Worm (Caenorhabditis elegans) whole organism, late embryonic: ENCODE results near the gene ceh-43.

Experiments
- C08G9.2 ChIP-seq: sonication (generic microtip); optimal IDR thresholded peaks from 2 replicates; lab custom pipeline; 2016; ENCODE audit warnings: mild to moderate bottlenecking, missing genetic modification characterization, moderate library complexity, missing compliant biosample characterization
- C38D4.7 ChIP-seq: fragments of 200-800 bp; sonication (Bioruptor generic); optimal IDR thresholded peaks from 2 replicates; lab custom pipeline; 2018; ENCODE audit warnings: mild to moderate bottlenecking, missing genetic modification characterization, moderate library complexity, missing compliant biosample characterization
- F13H6.1 ChIP-seq: sonication (generic microtip); optimal IDR thresholded peaks from 2 replicates; lab custom pipeline; 2016; ENCODE audit warnings: missing genetic modification characterization, missing compliant biosample characterization
- K02D7.2 ChIP-seq: sonication (generic microtip); optimal IDR thresholded peaks from 2 replicates; lab custom pipeline; 2017; ENCODE audit warnings: mild to moderate bottlenecking, missing genetic modification characterization, missing compliant biosample characterization
- K09A11.1 ChIP-seq: sonication (generic microtip); optimal IDR thresholded peaks from 2 replicates; lab custom pipeline; 2017; ENCODE audit warnings: antibody characterized with exemption, mild to moderate bottlenecking, missing genetic modification characterization, missing compliant biosample characterization; ENCODE audit not compliant: insufficient read depth
- T23F11.4 ChIP-seq: fragments of 200-800 bp; sonication (Bioruptor generic); optimal IDR thresholded peaks from 2 replicates; lab custom pipeline; 2018; ENCODE audit warnings: mild to moderate bottlenecking, missing genetic modification characterization, missing compliant biosample characterization
- Y22D7AL.16 ChIP-seq: sonication (generic microtip); optimal IDR thresholded peaks from 2 replicates; lab custom pipeline; 2016; ENCODE audit warnings: missing genetic modification characterization, missing compliant biosample characterization
- ahr-1 ChIP-seq: sonication (generic microtip); optimal IDR thresholded peaks from 2 replicates; lab custom pipeline; 2016; ENCODE audit warnings: missing genetic modification characterization, missing compliant biosample characterization
- ama-1 ChIP-seq: fragments of 150-350 bp; optimal IDR thresholded peaks from 2 replicates; lab custom pipeline; 2014
- ceh-14 ChIP-seq: sonication (generic microtip); optimal IDR thresholded peaks from 2 replicates; lab custom pipeline; 2016; ENCODE audit warnings: missing genotype, missing genetic modification characterization, missing compliant biosample characterization
- ceh-19 ChIP-seq: fragments of 200-800 bp; sonication (Bioruptor generic); optimal IDR thresholded peaks from 2 replicates; lab custom pipeline; 2018; ENCODE audit warnings: mild to moderate bottlenecking, missing genetic modification characterization, missing compliant biosample characterization
- ceh-2 ChIP-seq: sonication (generic microtip); optimal IDR thresholded peaks from 2 replicates; lab custom pipeline; 2016; ENCODE audit warnings: missing genotype, missing genetic modification characterization, missing compliant biosample characterization
- ceh-24 ChIP-seq: sonication (generic microtip); optimal IDR thresholded peaks from 2 replicates; lab custom pipeline; 2016; ENCODE audit warnings: mild to moderate bottlenecking, missing genetic modification characterization, missing compliant biosample characterization
- ceh-30 ChIP-seq: fragments of 150-350 bp; optimal IDR thresholded peaks from 2 replicates; lab custom pipeline; 2014; ENCODE audit warnings: missing biosample characterization, missing genetic modification characterization
- ceh-31 ChIP-seq: sonication (generic microtip); optimal IDR thresholded peaks from 2 replicates; lab custom pipeline; 2016; ENCODE audit warnings: missing genetic modification characterization, missing compliant biosample characterization
- ceh-34 ChIP-seq: sonication (generic microtip); optimal IDR thresholded peaks from 2 replicates; lab custom pipeline; 2016; ENCODE audit warnings: mild to moderate bottlenecking, missing genetic modification characterization, missing compliant biosample characterization
- ceh-48 ChIP-seq: sonication (generic microtip); optimal IDR thresholded peaks from 2 replicates; lab custom pipeline; 2016; ENCODE audit warnings: missing genetic modification characterization, inconsistent platforms, missing compliant biosample characterization
- ceh-6 ChIP-seq: fragments of 200-800 bp; sonication (Bioruptor generic); optimal IDR thresholded peaks from 2 replicates; lab custom pipeline; 2018; ENCODE audit warnings: mild to moderate bottlenecking, missing genetic modification characterization, missing compliant biosample characterization
- dmd-4 ChIP-seq: sonication (generic microtip); optimal IDR thresholded peaks from 2 replicates; lab custom pipeline; 2016; ENCODE audit warnings: borderline replicate concordance, missing genetic modification characterization, missing compliant biosample characterization
- elt-2 ChIP-seq: sonication (generic microtip); optimal IDR thresholded peaks from 2 replicates; lab custom pipeline; 2016; ENCODE audit warnings: missing genetic modification reagents, missing genetic modification characterization, missing compliant biosample characterization
- elt-4 ChIP-seq: sonication (generic microtip); optimal IDR thresholded peaks from 2 replicates; lab custom pipeline; 2016; ENCODE audit warnings: missing genetic modification characterization, missing compliant biosample characterization
- ets-4 ChIP-seq: sonication (generic microtip); optimal IDR thresholded peaks from 2 replicates; lab custom pipeline; 2016; ENCODE audit warnings: missing genetic modification characterization, missing compliant biosample characterization
- eyg-1 ChIP-seq: sonication (generic microtip); optimal IDR thresholded peaks from 2 replicates; lab custom pipeline; 2016; ENCODE audit warnings: missing genotype, missing genetic modification characterization, missing compliant biosample characterization
- fax-1 ChIP-seq: sonication (generic microtip); optimal IDR thresholded peaks from 2 replicates; lab custom pipeline; 2016; ENCODE audit warnings: missing genotype, missing genetic modification characterization, missing compliant biosample characterization
- fkh-6 ChIP-seq: sonication (generic microtip); optimal IDR thresholded peaks from 2 replicates; lab custom pipeline; 2016; ENCODE audit warnings: missing genetic modification characterization, missing compliant biosample characterization
- gmeb-2 ChIP-seq: sonication (generic microtip); optimal IDR thresholded peaks from 2 replicates; lab custom pipeline; 2016; ENCODE audit warnings: missing genetic modification characterization, inconsistent platforms, missing compliant biosample characterization
- hlh-13 ChIP-seq: fragments of 200-800 bp; sonication (Bioruptor generic); optimal IDR thresholded peaks from 2 replicates; lab custom pipeline; 2018; ENCODE audit warnings: mild to moderate bottlenecking, missing genetic modification characterization, missing compliant biosample characterization
- hlh-6 ChIP-seq: sonication (generic microtip); optimal IDR thresholded peaks from 2 replicates; lab custom pipeline; 2016; ENCODE audit warnings: missing genotype, missing genetic modification characterization, missing compliant biosample characterization
- lin-11 ChIP-seq: fragments of 200-800 bp; sonication (Bioruptor generic); optimal IDR thresholded peaks from 2 replicates; lab custom pipeline; 2018; ENCODE audit warnings: mild to moderate bottlenecking, missing genetic modification characterization, missing compliant biosample characterization
- madf-2 ChIP-seq: sonication (generic microtip); optimal IDR thresholded peaks from 2 replicates; lab custom pipeline; 2017; ENCODE audit warnings: missing genetic modification characterization, missing compliant biosample characterization
- mec-3 ChIP-seq: sonication (generic microtip); optimal IDR thresholded peaks from 2 replicates; lab custom pipeline; 2016; ENCODE audit warnings: borderline replicate concordance, missing genetic modification characterization, missing compliant biosample characterization
- nfya-1 ChIP-seq: sonication (generic microtip); optimal IDR thresholded peaks from 2 replicates; lab custom pipeline; 2017; ENCODE audit warnings: missing genetic modification characterization, mild to moderate bottlenecking, missing compliant biosample characterization, antibody characterized with exemption, moderate library complexity
- nhr-11 ChIP-seq: fragments of 150-350 bp; optimal IDR thresholded peaks from 2 replicates; lab custom pipeline; 2014; ENCODE audit warnings: missing biosample characterization, missing genetic modification characterization
- npax-4 ChIP-seq: sonication (generic microtip); optimal IDR thresholded peaks from 2 replicates; lab custom pipeline; 2016; ENCODE audit warnings: missing genetic modification characterization, missing compliant biosample characterization
- odd-2 ChIP-seq: sonication (generic microtip); optimal IDR thresholded peaks from 2 replicates; lab custom pipeline; 2017; ENCODE audit warnings: antibody characterized with exemption, mild to moderate bottlenecking, missing genetic modification characterization, missing compliant biosample characterization
- pag-3 ChIP-seq: sonication (generic microtip); optimal IDR thresholded peaks from 2 replicates; lab custom pipeline; 2016; ENCODE audit warnings: missing compliant biosample characterization, missing genetic modification characterization, borderline replicate concordance
- pat-9 ChIP-seq: fragments of 200-800 bp; sonication (Bioruptor generic); optimal IDR thresholded peaks from 2 replicates; lab custom pipeline; 2018; ENCODE audit warnings: mild to moderate bottlenecking, missing genetic modification characterization, moderate library complexity, missing compliant biosample characterization
- pha-4 ChIP-seq: fragments of 150-350 bp; optimal IDR thresholded peaks from 2 replicates; lab custom pipeline; 2018; ENCODE audit warnings: missing biosample characterization, missing genetic modification reagents, missing genetic modification characterization
- pqm-1 ChIP-seq: sonication (generic microtip); optimal IDR thresholded peaks from 2 replicates; lab custom pipeline; 2016; ENCODE audit warnings: missing genetic modification characterization, missing compliant biosample characterization
- rnt-1 ChIP-seq: sonication (generic microtip); optimal IDR thresholded peaks from 2 replicates; lab custom pipeline; 2016; ENCODE audit warnings: missing genetic modification characterization, missing compliant biosample characterization
- sdc-2 ChIP-seq: sonication (generic microtip); optimal IDR thresholded peaks from 2 replicates; lab custom pipeline; 2016; ENCODE audit warnings: missing genotype, missing genetic modification characterization, missing compliant biosample characterization
- sox-4 ChIP-seq: sonication (generic microtip); optimal IDR thresholded peaks from 2 replicates; lab custom pipeline; 2017; ENCODE audit warnings: mild to moderate bottlenecking, missing genetic modification characterization, inconsistent platforms, missing compliant biosample characterization
- tbx-2 ChIP-seq: sonication (generic microtip); optimal IDR thresholded peaks from 2 replicates; lab custom pipeline; 2016; ENCODE audit warnings: missing genetic modification characterization, missing compliant biosample characterization
- tbx-7 ChIP-seq: sonication (generic microtip); optimal IDR thresholded peaks from 2 replicates; lab custom pipeline; 2016; ENCODE audit warnings: missing genotype, missing genetic modification characterization, missing compliant biosample characterization
- ttx-3 ChIP-seq: sonication (generic microtip); optimal IDR thresholded peaks from 2 replicates; lab custom pipeline; 2016; ENCODE audit warnings: missing genetic modification reagents, missing genetic modification characterization, missing compliant biosample characterization
- unc-3 ChIP-seq, 2 experiments: fragments of 200-800 bp in 1 of 2; sonication (Bioruptor generic) in 1 of 2; sonication (generic microtip) in 1 of 2; conservative IDR thresholded peaks in 1 of 2; optimal IDR thresholded peaks in 1 of 2; 2 replicates each; pipeline versions ENCODE4 v1.3.6 to Lab custom; 2016 to 2022; ENCODE audit warnings: missing compliant biosample characterization in 2 of 2, missing genetic modification characterization in 2 of 2, missing genetic modification reagents in 1 of 2
- unc-55 ChIP-seq: sonication (generic microtip); optimal IDR thresholded peaks from 2 replicates; lab custom pipeline; 2017; ENCODE audit warnings: missing biosample characterization, missing genetic modification reagents, missing genetic modification characterization
- unc-86 ChIP-seq: sonication (generic microtip); optimal IDR thresholded peaks from 2 replicates; lab custom pipeline; 2016; ENCODE audit warnings: missing genetic modification characterization, missing compliant biosample characterization
- zip-5 ChIP-seq: sonication (generic microtip); optimal IDR thresholded peaks from 2 replicates; lab custom pipeline; 2016; ENCODE audit warnings: missing genetic modification characterization, missing compliant biosample characterization
- ztf-16 ChIP-seq: sonication (generic microtip); optimal IDR thresholded peaks from 2 replicates; lab custom pipeline; 2017; ENCODE audit warnings: missing genetic modification characterization, missing compliant biosample characterization

Gene ceh-43

ce11 chrIII:4476313-4476712 is 26.6 kb upstream of the ceh-43 start:
- TF ChIP-seq hlh-6 (tag; lab: Kevin White, UChicago), result no peak

- peak; percentile 58 for TF ChIP-seq gmeb-2 (tag; lab: Kevin White, UChicago)
- TF ChIP-seq rnt-1 (tag; lab: Kevin White, UChicago), result peak; percentile 93
- peak; percentile 73 for TF ChIP-seq C08G9.2
- no peak for TF ChIP-seq C38D4.7 (GFP tag; lab: Kevin White, UChicago)
- no peak for TF ChIP-seq ceh-19
- TF ChIP-seq ceh-34 (tag; lab: Kevin White, UChicago), result peak; percentile 97
- no peak for TF ChIP-seq fkh-6 (tag; lab: Kevin White, UChicago)
- TF ChIP-seq T23F11.4 (GFP tag; lab: Kevin White, UChicago), result peak; percentile 52
- TF ChIP-seq zip-5 (tag; lab: Kevin White, UChicago), result peak; percentile 6
- TF ChIP-seq hlh-13 (GFP tag; lab: Kevin White, UChicago), result no peak
- peak; percentile 7 for TF ChIP-seq ahr-1
- peak; percentile 14 for TF ChIP-seq eyg-1
- TF ChIP-seq ztf-16 (tag; lab: Kevin White, UChicago), result peak; percentile 93
- peak; percentile 57 for TF ChIP-seq sox-4 (tag; lab: Kevin White, UChicago)
- TF ChIP-seq elt-2 (tag; lab: Kevin White, UChicago), result peak; percentile 82
- TF ChIP-seq hlh-6 (tag; lab: Kevin White, UChicago), result no peak
- TF ChIP-seq Y22D7AL.16 (tag; lab: Kevin White, UChicago), result peak; percentile 60
- no peak for TF ChIP-seq ceh-6 (GFP tag; lab: Kevin White, UChicago)
- peak; percentile 92 for TF ChIP-seq tbx-2
- TF ChIP-seq ceh-14 (tag; lab: Kevin White, UChicago), result peak; percentile 92
- TF ChIP-seq tbx-7 (tag; lab: Kevin White, UChicago), result peak; percentile 12
- TF ChIP-seq ets-4 (tag; lab: Kevin White, UChicago), result peak; percentile 80
- TF ChIP-seq ceh-30 (tag; lab: Kevin White, UChicago), result peak; percentile 95
- TF ChIP-seq npax-4 (tag; lab: Kevin White, UChicago), result no peak
- TF ChIP-seq ceh-24 (tag; lab: Kevin White, UChicago), result no peak
- TF ChIP-seq F13H6.1 (tag; lab: Kevin White, UChicago), result peak; percentile 72
- peak; percentile 48 for TF ChIP-seq ceh-48 (tag; lab: Kevin White, UChicago)
- no peak for TF ChIP-seq elt-4 (tag; lab: Kevin White, UChicago)
- peak; percentile 62; the same call in 1 of the 2 replicates for TF ChIP-seq unc-3 (GFP tag; conservative IDR thresholded peaks at IDR 0.05; lab: Robert Waterston, UW)
- peak; percentile 50 for TF ChIP-seq unc-3 (tag; optimal IDR thresholded peaks at IDR 0.05; lab: Kevin White, UChicago)
- TF ChIP-seq unc-55 (GFP tag; lab: Kevin White, UChicago), result peak; percentile 79
- peak; percentile 93 for TF ChIP-seq ceh-31
- no peak for TF ChIP-seq lin-11 (tag; lab: Kevin White, UChicago)
- peak; percentile 13 for TF ChIP-seq pqm-1 (tag; lab: Kevin White, UChicago)
- no peak for TF ChIP-seq odd-2 (tag; lab: Kevin White, UChicago)
- peak; percentile 78 for TF ChIP-seq madf-2 (tag; lab: Kevin White, UChicago)
- peak; percentile 79 for TF ChIP-seq K09A11.1 (tag; lab: Kevin White, UChicago)
- peak; percentile 90 for TF ChIP-seq unc-86 (tag; lab: Kevin White, UChicago)
- peak; percentile 42 for TF ChIP-seq ttx-3 (tag; lab: Kevin White, UChicago)
- TF ChIP-seq pag-3 (tag; lab: Kevin White, UChicago), result no peak
- peak; percentile 14 for TF ChIP-seq K02D7.2 (tag; lab: Kevin White, UChicago)
- peak; percentile 44 for TF ChIP-seq fax-1 (tag; lab: Kevin White, UChicago)
- no peak for TF ChIP-seq pha-4 (tag; lab: Kevin White, UChicago)
- TF ChIP-seq dmd-4, result no peak
- no peak for TF ChIP-seq ama-1
- no peak for TF ChIP-seq nhr-11
- no peak for TF ChIP-seq mec-3 (tag; lab: Kevin White, UChicago)
- peak; percentile 49 for TF ChIP-seq sdc-2
- peak; percentile 99 for TF ChIP-seq nfya-1 (tag; lab: Kevin White, UChicago)
- peak; percentile 59 for TF ChIP-seq pat-9
- peak; percentile 62 for TF ChIP-seq ceh-2 (tag; lab: Kevin White, UChicago)
These were observed 25.8 kb upstream of the ceh-43 start, which contains the start of gene rps-1 for ce11 chrIII:4475428-4475968. TSS of gene rps-1 (plus strand) at chrIII:4475918.
